Worm (Caenorhabditis elegans): ENCODE measurements around the gene Y43F8B.12.

ce11 chrV:19428936-19429335, 39.2 kb upstream of the Y43F8B.12 start:
- TF ChIP-seq ccch-3 (GFP tag; optimal IDR thresholded peaks at IDR 0.05) (no peak), nfya-2 (GFP tag; IDR thresholded peaks at IDR 0.05) (no peak)
